Worm (Caenorhabditis elegans) whole organism, L3 larva: Measurements from ENCODE around the gene eea-1.

Source experiments
- R02D3.7 ChIP-seq: fragments of 150-350 bp; optimal IDR thresholded peaks from 2 replicates; lab custom pipeline; 2014; ENCODE audit warnings: missing biosample characterization, missing genetic modification characterization
- ZK546.5 ChIP-seq: sonication (generic microtip); optimal IDR thresholded peaks from 2 replicates; lab custom pipeline; 2017; ENCODE audit warnings: missing biosample characterization, missing genetic modification characterization
- ama-1 ChIP-seq: fragments of 150-350 bp; optimal IDR thresholded peaks from 2 replicates; lab custom pipeline; 2018
- ceh-16 ChIP-seq: sonication (generic microtip); optimal IDR thresholded peaks from 2 replicates; lab custom pipeline; 2017; ENCODE audit warnings: missing biosample characterization, missing genetic modification characterization
- ceh-82 ChIP-seq: fragments of 150-350 bp; optimal IDR thresholded peaks from 2 replicates; lab custom pipeline; 2014; ENCODE audit warnings: missing biosample characterization, missing genetic modification characterization
- ceh-9 ChIP-seq: sonication (generic microtip); optimal IDR thresholded peaks from 2 replicates; lab custom pipeline; 2018; ENCODE audit warnings: missing biosample characterization, missing genetic modification characterization
- daf-12 ChIP-seq: fragments of 150-350 bp; optimal IDR thresholded peaks from 2 replicates; lab custom pipeline; 2014; ENCODE audit warnings: missing biosample characterization, missing genetic modification reagents, missing genetic modification characterization
- egl-27 ChIP-seq: sonication (generic microtip); optimal IDR thresholded peaks from 4 replicates; lab custom pipeline; 2017; ENCODE audit warnings: missing biosample characterization, missing genetic modification reagents, missing genetic modification characterization
- egl-5 ChIP-seq: fragments of 150-350 bp; optimal IDR thresholded peaks from 2 replicates; lab custom pipeline; 2017; ENCODE audit warnings: missing biosample characterization, missing genetic modification reagents, missing genetic modification characterization, inconsistent platforms
- elt-1 ChIP-seq: fragments of 150-350 bp; optimal IDR thresholded peaks from 2 replicates; lab custom pipeline; 2014; ENCODE audit warnings: missing biosample characterization, missing genetic modification characterization
- elt-2 ChIP-seq: sonication (generic microtip); optimal IDR thresholded peaks from 2 replicates; lab custom pipeline; 2016; ENCODE audit warnings: missing genetic modification reagents, mild to moderate bottlenecking, missing genetic modification characterization, missing compliant biosample characterization
- elt-3 ChIP-seq, 3 experiments: fragments of 150-350 bp in 1 of 3; sonication (generic microtip) in 2 of 3; optimal IDR thresholded peaks; 2 replicates in 2 of 3; 4 replicates in 1 of 3; lab custom pipeline; 2014 to 2017; ENCODE audit warnings: missing biosample characterization in 3 of 3, missing genetic modification characterization in 3 of 3
- eor-1 ChIP-seq, 2 experiments: fragments of 150-350 bp; optimal IDR thresholded peaks; 2 replicates each; lab custom pipeline; 2014 to 2018; ENCODE audit warnings: missing biosample characterization in 2 of 2, missing genetic modification characterization in 2 of 2
- fkh-10 ChIP-seq: sonication (generic microtip); optimal IDR thresholded peaks from 2 replicates; lab custom pipeline; 2017; ENCODE audit warnings: missing biosample characterization, missing genetic modification reagents, missing genetic modification characterization
- fkh-2 ChIP-seq: fragments of 150-350 bp; optimal IDR thresholded peaks from 2 replicates; lab custom pipeline; 2014; ENCODE audit warnings: missing biosample characterization, missing genetic modification reagents, missing genetic modification characterization
- fos-1 ChIP-seq: fragments of 150-350 bp; optimal IDR thresholded peaks from 2 replicates; lab custom pipeline; 2014; ENCODE audit warnings: missing biosample characterization, missing genetic modification characterization
- hmg-11 ChIP-seq: sonication (generic microtip); optimal IDR thresholded peaks from 2 replicates; lab custom pipeline; 2016; ENCODE audit warnings: missing genetic modification characterization, missing compliant biosample characterization
- jun-1 ChIP-seq: fragments of 150-350 bp; optimal IDR thresholded peaks from 2 replicates; lab custom pipeline; 2014; ENCODE audit warnings: missing biosample characterization, missing genetic modification reagents, missing genetic modification characterization
- lin-15B ChIP-seq: fragments of 150-350 bp; optimal IDR thresholded peaks from 2 replicates; lab custom pipeline; 2014; ENCODE audit warnings: missing biosample characterization, missing genetic modification characterization
- lin-39 ChIP-seq: fragments of 150-350 bp; optimal IDR thresholded peaks from 2 replicates; lab custom pipeline; 2018; ENCODE audit warnings: missing biosample characterization, missing genetic modification reagents, missing genetic modification characterization
- lsy-12 ChIP-seq: sonication (generic microtip); optimal IDR thresholded peaks from 2 replicates; lab custom pipeline; 2016; ENCODE audit warnings: mild to moderate bottlenecking, missing genetic modification characterization, missing compliant biosample characterization
- mdl-1 ChIP-seq: fragments of 150-350 bp; optimal IDR thresholded peaks from 2 replicates; lab custom pipeline; 2014; ENCODE audit warnings: missing biosample characterization, missing genetic modification characterization
- mml-1 ChIP-seq: fragments of 150-350 bp; sonication (generic microtip); optimal IDR thresholded peaks from 3 replicates; lab custom pipeline; 2014; ENCODE audit warnings: missing biosample characterization, missing genetic modification characterization
- nfya-1 ChIP-seq: sonication (generic microtip); optimal IDR thresholded peaks from 2 replicates; lab custom pipeline; 2017; ENCODE audit warnings: missing genetic modification characterization, mild to moderate bottlenecking, missing compliant biosample characterization, antibody characterized with exemption, moderate library complexity; ENCODE audit not compliant: insufficient read depth
- nhr-11 ChIP-seq: fragments of 150-350 bp; optimal IDR thresholded peaks from 2 replicates; lab custom pipeline; 2014; ENCODE audit warnings: missing biosample characterization, missing genetic modification characterization
- nhr-12 ChIP-seq: fragments of 150-350 bp; optimal IDR thresholded peaks from 2 replicates; lab custom pipeline; 2014; ENCODE audit warnings: missing biosample characterization, missing genetic modification characterization
- nhr-23 ChIP-seq: fragments of 150-350 bp; optimal IDR thresholded peaks from 2 replicates; lab custom pipeline; 2014; ENCODE audit warnings: missing biosample characterization, missing genetic modification reagents, missing genetic modification characterization
- nhr-237 ChIP-seq: fragments of 150-350 bp; optimal IDR thresholded peaks from 2 replicates; lab custom pipeline; 2014; ENCODE audit warnings: missing biosample characterization, missing genetic modification characterization
- nhr-25 ChIP-seq: sonication (generic microtip); optimal IDR thresholded peaks from 2 replicates; lab custom pipeline; 2017; ENCODE audit warnings: missing biosample characterization, missing genetic modification characterization
- nhr-28 ChIP-seq: fragments of 150-350 bp; optimal IDR thresholded peaks from 2 replicates; lab custom pipeline; 2014; ENCODE audit warnings: missing biosample characterization, missing genetic modification characterization
- nhr-67 ChIP-seq: fragments of 150-350 bp; optimal IDR thresholded peaks from 2 replicates; lab custom pipeline; 2014; ENCODE audit warnings: missing biosample characterization, missing genetic modification characterization
- nhr-76 ChIP-seq: fragments of 150-350 bp; sonication (generic microtip); optimal IDR thresholded peaks from 5 replicates; lab custom pipeline; 2014; ENCODE audit warnings: missing biosample characterization, missing genetic modification characterization
- nhr-77 ChIP-seq: fragments of 150-350 bp; optimal IDR thresholded peaks from 2 replicates; lab custom pipeline; 2014; ENCODE audit warnings: missing biosample characterization, missing genetic modification characterization
- pha-4 ChIP-seq: fragments of 150-350 bp; optimal IDR thresholded peaks from 2 replicates; lab custom pipeline; 2014; ENCODE audit warnings: missing biosample characterization, missing genetic modification reagents, missing genetic modification characterization
- pqm-1 ChIP-seq: fragments of 150-350 bp; optimal IDR thresholded peaks from 2 replicates; lab custom pipeline; 2017; ENCODE audit warnings: missing biosample characterization, missing genetic modification characterization, inconsistent platforms
- sea-2 ChIP-seq: fragments of 150-350 bp; sonication (generic microtip); optimal IDR thresholded peaks from 4 replicates; lab custom pipeline; 2014; ENCODE audit warnings: missing biosample characterization, missing genetic modification reagents, missing genetic modification characterization
- skn-1 ChIP-seq: fragments of 150-350 bp; optimal IDR thresholded peaks from 2 replicates; lab custom pipeline; 2014; ENCODE audit warnings: missing biosample characterization, missing genetic modification characterization
- snpc-4 ChIP-seq: fragments of 150-350 bp; optimal IDR thresholded peaks from 2 replicates; lab custom pipeline; 2014; ENCODE audit warnings: missing biosample characterization, missing genetic modification characterization
- tbx-2 ChIP-seq: sonication (generic microtip); optimal IDR thresholded peaks from 2 replicates; lab custom pipeline; 2016; ENCODE audit warnings: mild to moderate bottlenecking, missing genetic modification characterization, missing compliant biosample characterization
- unc-39 ChIP-seq: sonication (generic microtip); optimal IDR thresholded peaks from 4 replicates; lab custom pipeline; 2017; ENCODE audit warnings: missing biosample characterization, missing genetic modification characterization
- unc-62 ChIP-seq: fragments of 150-350 bp; sonication (generic microtip); optimal IDR thresholded peaks from 4 replicates; lab custom pipeline; 2014; ENCODE audit warnings: missing biosample characterization, missing genetic modification reagents, missing genetic modification characterization
- zag-1 ChIP-seq: fragments of 150-350 bp; optimal IDR thresholded peaks from 2 replicates; lab custom pipeline; 2014; ENCODE audit warnings: missing biosample characterization, missing genetic modification characterization
- ztf-11 ChIP-seq: fragments of 150-350 bp; optimal IDR thresholded peaks from 2 replicates; lab custom pipeline; 2014; ENCODE audit warnings: missing biosample characterization, missing genetic modification characterization
- ztf-4 ChIP-seq: fragments of 150-350 bp; optimal IDR thresholded peaks from 2 replicates; lab custom pipeline; 2014; ENCODE audit warnings: missing biosample characterization, missing genetic modification characterization

eea-1 gene

ce11 chrV:13476350-13476749 is 20.8 kb downstream of the eea-1 start, which contains the start of gene T10G3.8:
T10G3.8 (minus strand) TSS chrV:13476450.
- TF ChIP-seq fkh-10 (GFP tag; lab: Kevin White, UChicago), result no peak
- TF ChIP-seq ama-1 (lab: Kevin White, UChicago), result no peak
- TF ChIP-seq egl-5, result no peak
- no peak for TF ChIP-seq fkh-2 (tag; lab: Kevin White, UChicago)
- no peak for TF ChIP-seq jun-1 (tag; lab: Kevin White, UChicago)
- no peak for TF ChIP-seq snpc-4 (tag; lab: Kevin White, UChicago)
- TF ChIP-seq nfya-1, result no peak
- no peak for TF ChIP-seq ceh-9 (tag; lab: Kevin White, UChicago)
- TF ChIP-seq nhr-12 (tag; lab: Kevin White, UChicago), result no peak
- no peak for TF ChIP-seq unc-62 (GFP tag; lab: Kevin White, UChicago)
- no peak for TF ChIP-seq ceh-16
- TF ChIP-seq lin-15B (tag; lab: Kevin White, UChicago), result no peak

ce11 chrV:13473467-13473866 is 23.7 kb downstream of the eea-1 start, which contains the start of gene T10G3.1:
T10G3.1 (minus strand) TSS chrV:13473679.
- TF ChIP-seq daf-12 (tag; lab: Kevin White, UChicago), result no peak
- no peak for TF ChIP-seq snpc-4 (tag; lab: Kevin White, UChicago)
- TF ChIP-seq tbx-2 (tag; lab: Kevin White, UChicago), result no peak
- no peak for TF ChIP-seq eor-1 (tag; optimal IDR thresholded peaks at IDR 0.05; lab: Kevin White, UChicago)
- TF ChIP-seq nhr-23 (tag; lab: Kevin White, UChicago), result no peak
- TF ChIP-seq unc-62 (GFP tag; lab: Kevin White, UChicago), result no peak
- TF ChIP-seq lin-15B (tag; lab: Kevin White, UChicago), result no peak
- TF ChIP-seq jun-1 (tag; lab: Kevin White, UChicago), result no peak
- TF ChIP-seq pha-4, result no peak
- TF ChIP-seq nhr-67 (tag; lab: Kevin White, UChicago), result no peak
- TF ChIP-seq lin-39 (tag; lab: Kevin White, UChicago), result no peak
- TF ChIP-seq nhr-76, result no peak
- TF ChIP-seq nhr-28 (tag; lab: Kevin White, UChicago), result no peak

DNA sequence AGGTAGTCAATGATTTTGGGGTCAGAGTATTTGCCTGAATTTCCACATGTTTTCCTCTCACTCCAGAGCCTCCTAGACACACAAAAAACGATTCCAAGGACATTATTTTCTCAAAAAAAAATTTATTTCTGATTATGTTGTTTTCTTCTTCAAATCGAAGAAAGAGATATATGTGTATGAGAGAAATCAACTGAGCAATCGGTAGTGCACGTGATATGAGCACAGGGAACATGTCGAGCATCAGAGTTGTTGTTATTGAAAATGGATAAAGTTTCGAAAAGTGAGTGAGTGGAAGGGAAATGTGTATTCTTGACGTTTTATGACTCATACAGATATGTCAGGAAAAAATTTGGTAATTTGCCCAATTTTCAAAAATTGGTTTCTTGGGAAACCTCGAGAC is 25.1 kb downstream of the eea-1 start:
- TF ChIP-seq nfya-1 (peak; percentile 8), lin-39 (tag; lab: Kevin White, UChicago) (no peak), lin-15B (tag; lab: Kevin White, UChicago) (no peak), nhr-237 (tag; lab: Kevin White, UChicago) (no peak), sea-2 (no peak), ztf-4 (tag; lab: Kevin White, UChicago) (no peak)

- peak; percentile 18 for TF ChIP-seq egl-27 (tag; lab: Kevin White, UChicago)
- no peak for TF ChIP-seq unc-39 (tag; lab: Kevin White, UChicago)
- TF ChIP-seq nhr-77, result peak; percentile 27
- TF ChIP-seq mdl-1 (tag; lab: Kevin White, UChicago), result peak; percentile 78
- TF ChIP-seq fkh-2 (tag; lab: Kevin White, UChicago), result no peak
- no peak for TF ChIP-seq egl-5
- TF ChIP-seq tbx-2 (tag; lab: Kevin White, UChicago), result peak; percentile 39
- peak; percentile 52 for TF ChIP-seq R02D3.7 (tag; lab: Kevin White, UChicago)
- peak; percentile 48 for TF ChIP-seq skn-1 (tag; lab: Kevin White, UChicago)
- TF ChIP-seq jun-1 (tag; lab: Kevin White, UChicago), result peak; percentile 54
- no peak for TF ChIP-seq daf-12 (tag; lab: Kevin White, UChicago)
- no peak for TF ChIP-seq ceh-82
- TF ChIP-seq fos-1 (tag; lab: Kevin White, UChicago), result no peak
- peak; percentile 76 for TF ChIP-seq lin-15B (tag; lab: Kevin White, UChicago)
- TF ChIP-seq elt-1 (tag; lab: Kevin White, UChicago), result no peak
- TF ChIP-seq nhr-237 (tag; lab: Kevin White, UChicago), result no peak
- TF ChIP-seq nhr-23 (tag; lab: Kevin White, UChicago), result peak; percentile 56
- TF ChIP-seq nhr-11 (tag; lab: Kevin White, UChicago), result no peak
- TF ChIP-seq nhr-25 (tag; lab: Kevin White, UChicago), result peak; percentile 48
- no peak for TF ChIP-seq elt-3 (tag; optimal IDR thresholded peaks at IDR 0.05; lab: Kevin White, UChicago)
- no peak for TF ChIP-seq ztf-11
- peak; percentile 83 for TF ChIP-seq hmg-11 (tag; lab: Kevin White, UChicago)
- TF ChIP-seq ZK546.5, result no peak
- no peak for TF ChIP-seq nhr-28 (tag; lab: Kevin White, UChicago)
- TF ChIP-seq ama-1 (lab: Kevin White, UChicago), result no peak
- TF ChIP-seq fkh-10 (GFP tag; lab: Kevin White, UChicago), result no peak
- TF ChIP-seq sea-2, result no peak
- no peak for TF ChIP-seq zag-1 (tag; lab: Kevin White, UChicago)
- TF ChIP-seq snpc-4 (tag; lab: Kevin White, UChicago), result peak; percentile 72
- TF ChIP-seq lin-39 (tag; lab: Kevin White, UChicago), result peak; percentile 49
- TF ChIP-seq mml-1 (tag; lab: Kevin White, UChicago), result no peak
- no peak for TF ChIP-seq nhr-12 (tag; lab: Kevin White, UChicago)
- TF ChIP-seq ceh-16, result no peak
- peak; percentile 60 for TF ChIP-seq pqm-1
- peak; percentile 47 for TF ChIP-seq elt-2 (tag; lab: Kevin White, UChicago)
- TF ChIP-seq nhr-67 (tag; lab: Kevin White, UChicago), result no peak
- TF ChIP-seq unc-62 (GFP tag; lab: Kevin White, UChicago), result no peak
- peak; percentile 87 for TF ChIP-seq lsy-12
- TF ChIP-seq ztf-4 (tag; lab: Kevin White, UChicago), result no peak
These were observed 28.9 kb downstream of the eea-1 start, which contains the start of the genes F25H9.6 and F25H9.7 for ce11 chrV:13468190-13468765. F25H9.6 (minus strand) TSS chrV:13468361. F25H9.7 (plus strand) TSS chrV:13468376.
